Fruit fly (Drosophila melanogaster): ENCODE results near the gene CG14629.

Gene CG14629

DNA sequence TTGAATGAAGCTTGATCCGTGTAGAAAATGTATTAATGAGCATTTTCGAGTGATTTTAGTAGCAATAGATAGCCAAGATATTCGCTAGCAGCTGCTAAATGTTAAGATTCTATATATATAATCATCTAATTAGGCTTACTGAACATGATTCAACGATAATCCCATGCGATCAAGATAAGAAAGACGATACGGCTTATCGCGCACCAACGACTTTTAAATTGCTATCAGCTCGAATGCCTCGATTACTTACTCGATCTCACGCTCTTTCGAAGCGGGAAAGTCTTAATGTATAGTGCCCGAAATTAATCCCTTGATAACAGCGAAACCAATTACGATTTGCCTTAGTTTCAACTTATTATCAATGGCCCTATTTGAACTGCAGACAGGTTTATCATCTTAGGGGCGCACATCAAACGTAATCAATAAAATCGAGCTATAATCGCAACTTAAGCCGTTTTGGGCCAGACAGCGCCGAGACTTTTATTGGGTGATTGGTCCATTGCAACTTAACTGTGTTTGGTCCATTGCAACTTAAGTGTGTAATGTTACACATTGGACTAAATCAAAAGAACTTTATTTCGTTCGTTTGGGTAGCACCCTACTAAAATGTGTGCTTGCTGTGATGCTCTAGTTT lies 591 bp upstream of the CG14629 start:
- TF ChIP-seq h (optimal IDR thresholded peaks at IDR 0.05) (no peak), Sin3A (optimal IDR thresholded peaks at IDR 0.05) (no peak), Myc (optimal IDR thresholded peaks at IDR 0.05) (no peak), insv (optimal IDR thresholded peaks at IDR 0.05) (no peak), psq (optimal IDR thresholded peaks at IDR 0.05) (no peak), ttk (optimal IDR thresholded peaks at IDR 0.05) (no peak)

DNA sequence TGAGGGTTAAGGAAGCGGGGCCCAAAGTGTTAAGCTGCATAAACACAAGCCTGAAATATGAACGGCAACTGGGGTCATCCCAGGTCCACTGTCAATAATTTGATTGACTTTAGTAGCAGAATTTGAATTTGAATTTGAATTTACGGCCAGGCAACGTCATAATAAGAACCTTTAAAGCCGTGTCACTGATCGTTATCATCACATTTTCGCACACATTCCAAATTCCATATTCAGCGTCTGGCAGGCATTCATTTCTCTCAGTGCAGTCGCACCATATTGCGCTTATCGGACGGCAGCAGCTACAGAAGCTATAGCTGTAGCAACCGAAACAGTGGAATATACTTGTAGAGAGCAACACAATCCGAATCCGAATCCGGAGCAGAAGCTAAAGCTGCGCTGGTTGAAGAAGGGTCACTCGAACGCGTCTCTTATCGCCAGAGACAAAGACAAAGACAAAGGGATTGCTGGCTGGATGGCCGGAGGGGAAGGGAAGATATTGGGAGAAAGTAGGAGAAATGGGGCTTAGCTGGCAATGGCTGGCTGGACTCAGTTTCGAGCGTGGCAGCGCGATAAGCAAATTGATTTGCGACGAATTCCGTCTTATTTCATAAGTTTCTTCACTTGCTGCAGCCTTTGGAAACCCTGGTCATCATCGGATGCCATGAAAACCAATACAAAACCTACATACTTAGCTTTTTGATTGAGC lies 1.5 kb downstream of the CG14629 start:
- TF ChIP-seq Myc (optimal IDR thresholded peaks at IDR 0.05) (no peak), h (optimal IDR thresholded peaks at IDR 0.05) (no peak), psq (optimal IDR thresholded peaks at IDR 0.05) (no peak), ttk (optimal IDR thresholded peaks at IDR 0.05) (no peak), insv (optimal IDR thresholded peaks at IDR 0.05) (no peak), Sin3A (optimal IDR thresholded peaks at IDR 0.05) (no peak)

DNA sequence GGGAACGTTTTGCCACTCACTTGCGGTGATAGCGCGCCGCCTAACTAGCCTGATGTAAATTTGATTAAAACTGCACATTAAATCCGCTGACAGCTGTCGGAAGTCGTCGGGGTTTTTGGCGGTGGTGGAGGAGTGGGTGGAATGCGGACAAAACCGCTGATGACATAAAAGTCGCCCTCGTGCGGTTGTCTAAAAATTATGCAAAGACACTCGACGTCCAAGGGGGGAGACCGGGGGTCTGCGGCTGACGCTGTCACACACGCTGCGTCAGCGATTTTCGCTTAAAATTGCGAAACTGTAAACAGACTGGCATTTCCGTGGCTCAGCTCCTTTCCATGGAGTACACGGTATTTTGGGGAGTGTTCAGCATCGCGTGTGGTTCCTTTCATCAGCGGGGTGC lies 5.0 kb downstream of the CG14629 start:
- TF ChIP-seq Sin3A (optimal IDR thresholded peaks at IDR 0.05) (no peak), h (optimal IDR thresholded peaks at IDR 0.05) (no peak), ttk (optimal IDR thresholded peaks at IDR 0.05) (no peak), psq (optimal IDR thresholded peaks at IDR 0.05) (no peak), insv (optimal IDR thresholded peaks at IDR 0.05) (no peak), Myc (optimal IDR thresholded peaks at IDR 0.05) (no peak)

DNA sequence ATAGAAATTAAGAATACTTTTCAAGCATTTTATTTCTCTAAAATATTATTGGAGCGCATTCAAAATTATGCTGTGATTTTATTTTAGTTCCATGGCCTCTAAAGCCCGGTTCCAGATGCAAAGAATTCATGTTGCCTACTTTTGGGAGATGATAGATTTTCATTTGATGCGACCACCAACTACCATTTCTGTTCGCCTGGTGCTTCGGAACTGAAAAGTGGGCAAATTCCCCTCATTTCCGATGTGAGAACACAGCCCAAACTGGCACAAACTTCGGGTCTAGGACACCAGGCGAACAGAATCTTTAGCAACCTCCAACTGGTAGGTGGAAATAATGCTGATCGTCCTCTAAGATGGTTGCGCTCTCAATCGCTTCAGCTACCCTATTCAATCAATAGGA lies 11.8 kb downstream of the CG14629 start:
- TF ChIP-seq insv (optimal IDR thresholded peaks at IDR 0.05) = no peak
- no peak for TF ChIP-seq Sin3A (optimal IDR thresholded peaks at IDR 0.05)
- no peak for TF ChIP-seq Myc (optimal IDR thresholded peaks at IDR 0.05)
- no peak for TF ChIP-seq psq (optimal IDR thresholded peaks at IDR 0.05)
- no peak for TF ChIP-seq h (optimal IDR thresholded peaks at IDR 0.05)
- no peak for TF ChIP-seq ttk (optimal IDR thresholded peaks at IDR 0.05)

DNA sequence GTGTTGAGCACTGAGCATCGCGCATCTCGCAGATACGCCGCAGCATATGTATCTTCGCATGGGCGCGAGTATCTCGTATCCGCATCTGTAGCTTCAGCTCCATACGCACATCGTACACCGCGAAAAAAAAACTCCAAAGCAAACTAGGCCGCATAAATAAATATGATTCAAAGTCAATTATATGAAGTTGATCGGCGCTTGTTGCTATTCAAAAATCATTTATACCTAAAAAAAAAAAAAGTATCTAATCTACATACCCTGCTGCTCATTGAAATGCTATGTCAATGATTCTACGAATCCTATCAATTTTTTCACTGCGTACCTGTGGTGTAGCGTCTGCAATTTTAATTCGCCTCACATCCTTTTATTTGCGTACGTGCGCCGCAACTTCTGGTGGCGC lies 29.4 kb downstream of the CG14629 start:
- no peak for TF ChIP-seq insv (optimal IDR thresholded peaks at IDR 0.05)
- no peak for TF ChIP-seq Myc (optimal IDR thresholded peaks at IDR 0.05)
- no peak for TF ChIP-seq h (optimal IDR thresholded peaks at IDR 0.05)
- no peak for TF ChIP-seq Sin3A (optimal IDR thresholded peaks at IDR 0.05)
- no peak for TF ChIP-seq ttk (optimal IDR thresholded peaks at IDR 0.05)
- no peak for TF ChIP-seq psq (optimal IDR thresholded peaks at IDR 0.05)

DNA sequence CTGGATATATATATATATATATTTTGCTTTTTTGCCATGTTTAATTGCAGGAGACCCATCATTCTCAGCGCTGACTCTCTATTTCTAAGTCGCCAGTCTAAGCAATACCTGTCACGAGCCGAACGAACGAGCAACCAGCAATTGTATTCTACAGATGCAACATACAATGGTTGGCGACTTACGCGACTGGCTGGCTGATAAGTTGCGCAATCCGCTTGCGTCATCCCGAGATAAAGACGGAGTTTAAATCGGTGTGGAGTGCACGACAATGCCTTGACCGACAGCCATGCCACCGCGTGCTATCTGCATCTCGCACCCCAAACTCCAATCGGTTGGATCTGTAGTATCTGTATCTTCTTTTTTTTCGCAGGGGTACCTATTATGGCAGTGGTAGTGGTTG lies 31.1 kb downstream of the CG14629 start:
- no peak for TF ChIP-seq Sin3A (optimal IDR thresholded peaks at IDR 0.05)
- TF ChIP-seq psq (optimal IDR thresholded peaks at IDR 0.05) = no peak
- no peak for TF ChIP-seq insv (optimal IDR thresholded peaks at IDR 0.05)
- no peak for TF ChIP-seq h (optimal IDR thresholded peaks at IDR 0.05)
- TF ChIP-seq Myc (optimal IDR thresholded peaks at IDR 0.05) = no peak
- TF ChIP-seq ttk (optimal IDR thresholded peaks at IDR 0.05) = no peak

DNA sequence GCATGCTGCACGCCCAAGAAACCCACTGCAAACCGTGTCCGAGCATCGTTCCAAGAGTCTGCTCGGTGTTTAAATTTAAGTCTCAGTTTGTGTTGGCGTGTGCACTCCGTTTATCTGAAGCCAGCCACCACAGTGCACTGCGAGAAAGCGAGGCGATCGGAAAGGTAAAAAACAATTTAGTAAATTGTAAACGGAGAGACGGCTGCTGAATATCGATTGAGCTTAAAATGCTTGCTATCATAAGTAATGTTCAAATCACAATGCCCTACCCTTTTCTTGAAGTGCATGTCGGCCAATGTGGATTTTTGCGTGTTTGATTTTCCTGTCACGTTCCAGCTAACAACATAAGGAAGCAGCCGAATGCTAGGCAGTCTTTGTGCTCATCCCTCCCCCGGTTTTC lies 31.8 kb downstream of the CG14629 start:
- TF ChIP-seq ttk (optimal IDR thresholded peaks at IDR 0.05) (no peak), psq (optimal IDR thresholded peaks at IDR 0.05) (no peak), Myc (optimal IDR thresholded peaks at IDR 0.05) (no peak), insv (optimal IDR thresholded peaks at IDR 0.05) (no peak), Sin3A (optimal IDR thresholded peaks at IDR 0.05) (no peak), h (optimal IDR thresholded peaks at IDR 0.05) (no peak)

DNA sequence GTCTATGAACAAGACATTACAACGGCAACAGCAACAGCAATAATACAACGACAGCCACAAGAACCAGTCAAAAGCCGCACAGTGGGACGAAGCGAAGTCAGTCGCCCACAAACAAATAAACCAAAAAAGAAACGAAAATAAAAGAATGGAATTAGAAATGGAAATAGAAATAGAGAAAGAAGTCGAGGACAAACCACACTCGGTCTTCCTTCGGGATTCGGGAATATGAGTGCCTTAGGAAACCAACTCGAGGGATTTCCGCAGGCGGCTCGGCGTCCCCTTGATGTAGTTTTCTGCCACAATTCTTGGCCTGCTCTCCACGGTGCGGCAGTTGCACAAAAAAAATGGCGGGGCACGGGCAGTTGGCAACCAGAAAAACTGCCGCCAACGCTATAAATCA lies 39.1 kb downstream of the CG14629 start:
- TF ChIP-seq h (optimal IDR thresholded peaks at IDR 0.05) (no peak), Myc (optimal IDR thresholded peaks at IDR 0.05) (no peak), Sin3A (optimal IDR thresholded peaks at IDR 0.05) (no peak), ttk (optimal IDR thresholded peaks at IDR 0.05) (no peak), psq (optimal IDR thresholded peaks at IDR 0.05) (no peak), insv (optimal IDR thresholded peaks at IDR 0.05) (no peak)

DNA sequence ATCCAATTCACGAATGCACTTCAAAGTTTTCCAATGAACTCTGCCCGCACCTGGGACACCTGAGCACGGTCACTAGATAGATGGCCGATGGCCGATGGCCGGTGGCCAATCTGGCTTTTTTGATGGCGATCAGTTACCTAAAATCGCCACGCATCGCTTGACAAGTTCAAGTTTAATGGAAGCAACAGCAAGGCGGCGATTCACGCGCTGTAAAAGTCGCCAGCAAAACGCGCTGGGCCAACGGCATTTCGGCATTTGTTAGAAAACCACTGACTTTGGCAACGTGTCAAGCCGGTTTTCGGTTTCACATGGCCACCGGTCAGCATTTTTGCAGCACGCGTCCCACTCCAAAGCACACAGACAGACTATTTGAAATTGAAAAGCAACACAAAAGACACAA lies 43.0 kb downstream of the CG14629 start:
- TF ChIP-seq Sin3A (optimal IDR thresholded peaks at IDR 0.05) (no peak), insv (optimal IDR thresholded peaks at IDR 0.05) (no peak), h (optimal IDR thresholded peaks at IDR 0.05) (no peak), Myc (optimal IDR thresholded peaks at IDR 0.05) (no peak), ttk (optimal IDR thresholded peaks at IDR 0.05) (no peak), psq (optimal IDR thresholded peaks at IDR 0.05) (no peak)

DNA sequence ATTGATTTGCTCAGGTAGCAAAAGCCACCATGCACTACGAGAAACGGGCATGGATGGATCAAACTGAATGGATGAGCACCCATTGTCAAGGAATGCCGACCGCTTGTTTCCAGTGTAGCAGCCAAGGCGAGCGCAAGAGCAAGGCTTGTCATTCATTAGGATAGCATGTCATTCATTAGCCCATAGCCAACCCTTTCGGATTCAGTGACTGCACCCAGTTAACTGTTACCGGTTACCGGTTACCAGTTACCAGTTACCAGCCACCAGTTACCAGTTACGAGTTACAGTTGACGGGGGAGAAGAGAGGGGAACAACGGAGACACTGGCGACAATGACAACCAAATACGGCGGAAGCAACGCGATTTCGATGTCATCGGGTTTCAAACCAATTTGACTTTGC lies 48.3 kb downstream of the CG14629 start:
- TF ChIP-seq psq (optimal IDR thresholded peaks at IDR 0.05) = no peak
- TF ChIP-seq Myc (optimal IDR thresholded peaks at IDR 0.05) = no peak
- TF ChIP-seq insv (optimal IDR thresholded peaks at IDR 0.05) = no peak
- TF ChIP-seq Sin3A (optimal IDR thresholded peaks at IDR 0.05) = no peak
- TF ChIP-seq ttk (optimal IDR thresholded peaks at IDR 0.05) = no peak
- no peak for TF ChIP-seq h (optimal IDR thresholded peaks at IDR 0.05)
